Worm (Caenorhabditis elegans) whole organism, midembryonic: ENCODE measurements around the gene K09C6.3.

Source experiments
- cog-1 ChIP-seq: sonication (generic microtip); optimal IDR thresholded peaks from 2 replicates; lab custom pipeline; 2016; ENCODE audit warnings: missing genetic modification characterization, missing compliant biosample characterization
- med-1 ChIP-seq: sonication (generic microtip); optimal IDR thresholded peaks from 2 replicates; lab custom pipeline; 2017; ENCODE audit warnings: missing genetic modification characterization, mild to moderate bottlenecking, missing compliant biosample characterization, antibody characterized with exemption, missing genetic modification reagents; ENCODE audit not compliant: insufficient read depth
- ref-1 ChIP-seq: fragments of 200-800 bp; sonication (Bioruptor generic); conservative IDR thresholded peaks from 2 replicates; pipeline ENCODE4 v1.3.6; 2022; ENCODE audit warnings: missing genetic modification reagents, missing genetic modification characterization, missing compliant biosample characterization
- ztf-29 ChIP-seq: fragments of 200-800 bp; sonication (Bioruptor generic); IDR thresholded peaks from 2 replicates; pipeline ENCODE4 v1.3.6; 2022; ENCODE audit warnings: missing genetic modification reagents, missing genetic modification characterization, missing compliant biosample characterization

DNA sequence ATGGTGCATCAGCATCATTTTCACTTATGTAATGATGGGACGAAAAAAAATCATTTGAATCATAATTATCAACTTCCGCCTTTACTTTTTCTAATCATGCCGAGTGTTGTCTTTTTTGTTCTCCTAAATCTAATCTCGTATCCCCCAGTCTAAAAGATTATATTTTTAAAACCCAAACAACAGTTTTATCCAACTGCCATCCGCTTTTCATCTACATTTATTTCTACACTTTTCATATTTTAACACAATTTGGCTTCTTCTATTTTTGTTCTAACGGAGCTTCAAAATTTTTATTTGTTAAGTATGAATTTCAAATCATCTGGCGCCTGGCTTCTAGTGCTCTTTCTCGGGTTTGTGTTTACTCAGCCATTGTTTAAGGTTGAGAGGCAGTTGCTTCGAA lies at the start of gene K09C6.3:
- no peak for TF ChIP-seq cog-1 (tag; lab: Kevin White, UChicago)
- no peak for TF ChIP-seq ztf-29
- TF ChIP-seq med-1 (GFP tag; lab: Kevin White, UChicago), result no peak
- TF ChIP-seq ref-1, result no peak
